Worm (Caenorhabditis elegans): ENCODE results near the gene ncs-4.

DNA sequence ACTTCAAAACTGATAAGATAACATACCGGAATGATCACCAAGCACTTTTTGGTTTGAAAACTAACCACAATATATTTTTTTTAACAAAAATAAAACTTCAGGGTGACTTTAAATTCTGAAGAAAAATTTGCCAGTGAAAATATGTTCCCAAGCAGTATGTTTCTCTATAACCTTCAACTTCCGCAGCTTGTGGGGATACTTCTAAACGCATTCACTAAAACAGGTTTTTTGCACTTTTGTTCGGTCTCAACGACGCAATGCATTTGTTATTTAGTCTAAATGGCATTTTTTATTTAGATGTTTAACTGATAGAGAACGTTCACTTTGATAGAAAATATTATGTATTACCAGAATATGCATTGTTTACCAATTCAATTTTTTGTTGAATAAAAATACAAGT, 12.9 kb downstream of the ncs-4 start:
- no peak for TF ChIP-seq ztf-29 (GFP tag; IDR thresholded peaks at IDR 0.05)
- no peak for TF ChIP-seq cog-1 (tag; optimal IDR thresholded peaks at IDR 0.05)
- no peak for TF ChIP-seq flt-1 (GFP tag; IDR thresholded peaks at IDR 0.05)
- TF ChIP-seq tab-1 (GFP tag; IDR thresholded peaks at IDR 0.05) = no peak
- no peak for TF ChIP-seq T22C8.4 (GFP tag; IDR thresholded peaks at IDR 0.05)
- no peak for TF ChIP-seq med-1 (GFP tag; optimal IDR thresholded peaks at IDR 0.05; ENCODE audit: insufficient read depth)
- no peak for TF ChIP-seq ztf-23 (GFP tag; IDR thresholded peaks at IDR 0.05)
- no peak for TF ChIP-seq klf-2 (GFP tag; conservative IDR thresholded peaks at IDR 0.05)
- no peak for TF ChIP-seq ref-1 (GFP tag; conservative IDR thresholded peaks at IDR 0.05)
